Fruit fly (Drosophila melanogaster) whole organism, adult: ENCODE measurements around the gene TrxT.

Experiments
- CG11617 ChIP-seq: fragments of 200-800 bp; sonication (Bioruptor generic); optimal IDR thresholded peaks from 2 replicates; lab custom pipeline; 2017; ENCODE audit warnings: mild to moderate bottlenecking, missing biosample characterization, missing genetic modification reagents, missing genetic modification characterization
- CG12768 ChIP-seq: fragments of 200-800 bp; sonication (Bioruptor generic); optimal IDR thresholded peaks from 2 replicates; lab custom pipeline; 2017; ENCODE audit warnings: missing biosample characterization, missing genetic modification characterization, mild to moderate bottlenecking, moderate library complexity, missing genetic modification reagents
- CG14711 ChIP-seq: fragments of 200-800 bp; sonication (Bioruptor generic); optimal IDR thresholded peaks from 2 replicates; lab custom pipeline; 2018; ENCODE audit warnings: missing biosample characterization, mild to moderate bottlenecking, missing genetic modification characterization, moderate library complexity
- CG1620 ChIP-seq: fragments of 200-800 bp; sonication (Bioruptor generic); optimal IDR thresholded peaks from 2 replicates; lab custom pipeline; 2016; ENCODE audit warnings: missing biosample characterization, missing genetic modification characterization
- CG33017 ChIP-seq: fragments of 200-800 bp; sonication (Bioruptor generic); optimal IDR thresholded peaks from 2 replicates; lab custom pipeline; 2018; ENCODE audit warnings: missing biosample characterization, mild to moderate bottlenecking, missing genetic modification characterization, moderate library complexity
- CG5204 ChIP-seq: fragments of 200-800 bp; sonication (Bioruptor generic); optimal IDR thresholded peaks from 2 replicates; lab custom pipeline; 2016; ENCODE audit warnings: missing biosample characterization, missing genetic modification characterization
- CG7045 ChIP-seq: fragments of 200-800 bp; sonication (Bioruptor generic); optimal IDR thresholded peaks from 2 replicates; lab custom pipeline; 2017; ENCODE audit warnings: missing biosample characterization, mild to moderate bottlenecking, missing genetic modification characterization
- CG7101 ChIP-seq: fragments of 200-800 bp; sonication (Bioruptor generic); optimal IDR thresholded peaks from 2 replicates; lab custom pipeline; 2018; ENCODE audit warnings: missing biosample characterization, mild to moderate bottlenecking, missing genetic modification characterization, moderate library complexity
- Clk ChIP-seq: fragments of 200-800 bp; sonication (Bioruptor generic); optimal IDR thresholded peaks from 2 replicates; lab custom pipeline; 2017; ENCODE audit warnings: missing biosample characterization, missing genetic modification characterization
- Crg-1 ChIP-seq: fragments of 200-800 bp; sonication (Bioruptor generic); optimal IDR thresholded peaks from 2 replicates; lab custom pipeline; 2016; ENCODE audit warnings: missing biosample characterization, missing genetic modification characterization
- Hr96 ChIP-seq: fragments of 200-800 bp; sonication (Bioruptor generic); optimal IDR thresholded peaks from 2 replicates; lab custom pipeline; 2016; ENCODE audit warnings: missing biosample characterization, missing genetic modification characterization
- Mnt ChIP-seq: fragments of 200-800 bp; sonication (Bioruptor generic); optimal IDR thresholded peaks from 2 replicates; lab custom pipeline; 2016; ENCODE audit warnings: missing biosample characterization, mild to moderate bottlenecking, missing genetic modification characterization
- bab1 ChIP-seq: fragments of 200-800 bp; sonication (Bioruptor generic); optimal IDR thresholded peaks from 3 replicates; lab custom pipeline; 2019; ENCODE audit warnings: missing biosample characterization, mild to moderate bottlenecking, missing genetic modification characterization, moderate library complexity
- cic ChIP-seq: fragments of 200-800 bp; sonication (Bioruptor generic); optimal IDR thresholded peaks from 2 replicates; lab custom pipeline; 2017; ENCODE audit warnings: missing biosample characterization, mild to moderate bottlenecking, missing genetic modification characterization, moderate library complexity
- cnc ChIP-seq, 2 experiments: fragments of >200 bp; optimal IDR thresholded peaks; 2 replicates each; lab custom pipeline; 2017
- kay ChIP-seq: fragments of 200-800 bp; sonication (Bioruptor generic); peaks from one replicate; lab custom pipeline; 2016; ENCODE audit warnings: missing biosample characterization, missing genetic modification characterization, borderline replicate concordance
- ovo ChIP-seq: fragments of 200-800 bp; sonication (Bioruptor generic); optimal IDR thresholded peaks from 2 replicates; lab custom pipeline; 2016; ENCODE audit warnings: missing biosample characterization, missing genetic modification characterization
- pad ChIP-seq: fragments of 200-800 bp; sonication (Bioruptor generic); optimal IDR thresholded peaks from 3 replicates; lab custom pipeline; 2017; ENCODE audit warnings: missing biosample characterization, missing genetic modification characterization, mild to moderate bottlenecking, moderate library complexity, missing genetic modification reagents
- tj ChIP-seq: fragments of 200-800 bp; sonication (Bioruptor generic); optimal IDR thresholded peaks from 3 replicates; lab custom pipeline; 2017; ENCODE audit warnings: missing biosample characterization, mild to moderate bottlenecking, missing genetic modification characterization, moderate library complexity
- toe ChIP-seq: fragments of 200-800 bp; sonication (Bioruptor generic); optimal IDR thresholded peaks from 2 replicates; lab custom pipeline; 2016; ENCODE audit warnings: missing biosample characterization, missing genetic modification characterization

TrxT gene

DNA sequence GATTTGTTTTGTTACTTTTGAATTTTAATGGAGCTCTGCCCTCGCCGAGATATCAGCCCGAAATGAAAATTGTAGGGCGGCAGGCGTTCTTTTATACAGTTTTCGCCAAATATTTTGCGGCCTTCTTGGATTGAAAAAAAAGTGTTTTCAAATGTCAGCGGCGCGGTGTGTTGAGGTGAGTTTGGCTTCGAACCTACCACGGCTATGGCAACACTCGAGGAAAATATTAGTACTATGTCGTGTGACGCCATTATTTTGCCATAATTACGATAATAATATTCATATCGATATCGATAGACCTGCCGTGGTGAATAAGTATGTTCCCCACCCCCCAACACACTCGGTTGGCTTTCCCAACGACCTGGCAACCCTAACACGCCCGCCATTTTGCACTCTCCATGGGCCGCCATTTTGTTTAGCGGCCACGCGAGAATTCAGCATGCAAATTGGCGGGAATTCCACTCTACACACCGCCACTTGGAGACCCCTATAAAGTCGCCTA is at the start of gene TrxT, which contains the start of gene dhd:
Gene TrxT, minus strand, starts transcription at position 51 of the 502 bp plus-strand sequence.
Gene dhd, plus strand, starts transcription at position 334 of the 502 bp plus-strand sequence.
- TF ChIP-seq CG5204 (GFP tag; lab: Kevin White, UChicago) = no peak
- TF ChIP-seq cic (GFP tag; lab: Kevin White, UChicago) = no peak
- TF ChIP-seq pad (GFP tag; lab: Kevin White, UChicago) = peak; percentile 81
- TF ChIP-seq CG7101 (tag; lab: Kevin White, UChicago) = peak; percentile 43
- no peak for TF ChIP-seq Clk
- TF ChIP-seq CG1620 (GFP tag; lab: Kevin White, UChicago) = peak; percentile 2
- TF ChIP-seq ovo (GFP tag; lab: Kevin White, UChicago) = peak; percentile 38
- TF ChIP-seq Mnt (GFP tag; lab: Kevin White, UChicago) = peak; percentile 44
- peak; percentile 85 for TF ChIP-seq CG14711 (tag; lab: Kevin White, UChicago)
- TF ChIP-seq bab1 (GFP tag; lab: Kevin White, UChicago) = peak; percentile 9

DNA sequence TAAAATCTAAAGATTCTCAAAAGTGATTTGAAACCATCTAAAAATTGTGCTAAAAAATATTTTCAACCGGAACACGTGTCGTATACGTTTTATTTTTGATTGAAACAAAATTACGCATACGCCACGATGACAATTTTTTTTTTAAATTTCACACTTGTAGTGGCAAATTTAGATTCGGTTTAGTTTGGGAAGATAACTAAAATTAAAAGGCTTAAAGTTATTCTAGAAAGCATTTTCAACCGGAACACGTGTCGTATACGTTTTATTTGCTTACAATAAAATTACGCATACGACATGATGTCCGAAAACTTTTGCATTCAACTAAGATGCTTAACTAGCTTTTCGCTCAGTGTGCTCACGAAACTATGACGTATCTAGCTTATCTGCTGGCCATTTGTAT is 47.1 kb upstream of the TrxT start:
- TF ChIP-seq CG7045 (GFP tag; lab: Kevin White, UChicago) = no peak
- TF ChIP-seq Hr96 = no peak
- TF ChIP-seq cnc (optimal IDR thresholded peaks at IDR 0.05; lab: Kevin White, UChicago) = no peak
- no peak for TF ChIP-seq bab1 (GFP tag; lab: Kevin White, UChicago)
- no peak for TF ChIP-seq Crg-1 (GFP tag; lab: Kevin White, UChicago)
- no peak for TF ChIP-seq kay (GFP tag; lab: Kevin White, UChicago)
- no peak for TF ChIP-seq ovo (GFP tag; lab: Kevin White, UChicago)
- TF ChIP-seq CG1620 (GFP tag; lab: Kevin White, UChicago) = no peak
- TF ChIP-seq toe (GFP tag; lab: Kevin White, UChicago) = no peak
- TF ChIP-seq Mnt (GFP tag; lab: Kevin White, UChicago) = no peak
- TF ChIP-seq cic (GFP tag; lab: Kevin White, UChicago) = no peak

DNA sequence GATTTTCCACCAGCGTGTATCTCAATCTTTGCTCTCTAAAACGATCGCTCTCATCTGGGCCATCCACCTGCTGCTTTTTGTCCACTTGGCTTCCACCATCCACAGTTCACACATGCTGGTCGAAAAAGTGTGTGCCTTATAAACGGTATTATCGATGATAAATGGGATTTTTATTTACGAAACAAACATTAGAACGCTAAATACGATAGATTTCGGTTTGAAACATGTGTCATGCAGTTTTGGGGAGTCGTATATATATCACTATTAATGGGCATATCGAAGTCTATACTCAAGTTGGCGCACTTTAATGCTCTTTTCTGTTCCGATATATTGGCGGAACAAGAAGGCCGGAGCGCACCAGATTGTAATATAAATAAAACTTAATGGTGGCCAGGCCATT is 45.3 kb upstream of the TrxT start:
- no peak for TF ChIP-seq CG5204 (GFP tag; lab: Kevin White, UChicago)
- no peak for TF ChIP-seq pad (GFP tag; lab: Kevin White, UChicago)

DNA sequence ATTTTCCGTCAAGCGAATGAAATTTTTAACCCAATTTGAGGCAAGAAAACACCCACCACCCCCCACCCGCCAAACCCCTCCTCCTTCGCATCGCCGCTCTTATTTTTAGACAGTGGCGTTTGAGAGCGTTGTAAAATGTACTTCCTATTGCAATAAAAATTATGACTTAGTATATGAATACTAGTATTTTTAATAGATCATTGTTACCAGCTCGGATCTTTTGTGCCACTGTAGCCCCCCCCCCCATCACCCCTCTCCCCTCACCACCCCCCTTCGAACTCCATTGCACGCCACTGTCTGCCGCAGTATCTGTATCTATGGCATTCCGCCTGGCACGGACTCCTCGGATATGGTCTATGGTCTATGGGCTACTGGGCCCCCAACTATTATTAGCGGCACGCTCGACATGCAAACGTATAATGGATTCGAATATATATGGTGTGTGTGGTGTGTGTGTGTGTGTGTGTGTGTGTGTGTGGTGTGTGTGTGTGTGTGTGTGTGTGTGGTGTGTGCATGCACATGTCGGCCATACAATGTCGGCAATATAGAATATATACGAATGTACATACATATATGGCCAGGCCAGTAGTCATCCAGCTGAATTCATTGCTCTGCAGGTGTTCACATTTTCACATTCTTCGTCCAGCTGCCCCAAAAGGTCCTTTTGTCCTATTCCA is 38.3 kb upstream of the TrxT start:
- TF ChIP-seq CG14711 (tag; lab: Kevin White, UChicago) = no peak
- no peak for TF ChIP-seq Hr96
- no peak for TF ChIP-seq CG7045 (GFP tag; lab: Kevin White, UChicago)
- TF ChIP-seq tj = no peak
- no peak for TF ChIP-seq CG5204 (GFP tag; lab: Kevin White, UChicago)
- no peak for TF ChIP-seq ovo (GFP tag; lab: Kevin White, UChicago)
- no peak for TF ChIP-seq cic (GFP tag; lab: Kevin White, UChicago)
- TF ChIP-seq CG33017 (tag; lab: Kevin White, UChicago) = no peak
- TF ChIP-seq toe (GFP tag; lab: Kevin White, UChicago) = no peak
- no peak for TF ChIP-seq Crg-1 (GFP tag; lab: Kevin White, UChicago)
- TF ChIP-seq CG12768 (GFP tag; lab: Kevin White, UChicago) = no peak
- no peak for TF ChIP-seq CG11617
- TF ChIP-seq bab1 (GFP tag; lab: Kevin White, UChicago) = no peak
- no peak for TF ChIP-seq Clk
- TF ChIP-seq CG1620 (GFP tag; lab: Kevin White, UChicago) = no peak
- no peak for TF ChIP-seq CG7101 (tag; lab: Kevin White, UChicago)
- no peak for TF ChIP-seq kay (GFP tag; lab: Kevin White, UChicago)
- no peak for TF ChIP-seq cnc (optimal IDR thresholded peaks at IDR 0.05; lab: Kevin White, UChicago)
- TF ChIP-seq pad (GFP tag; lab: Kevin White, UChicago) = no peak

DNA sequence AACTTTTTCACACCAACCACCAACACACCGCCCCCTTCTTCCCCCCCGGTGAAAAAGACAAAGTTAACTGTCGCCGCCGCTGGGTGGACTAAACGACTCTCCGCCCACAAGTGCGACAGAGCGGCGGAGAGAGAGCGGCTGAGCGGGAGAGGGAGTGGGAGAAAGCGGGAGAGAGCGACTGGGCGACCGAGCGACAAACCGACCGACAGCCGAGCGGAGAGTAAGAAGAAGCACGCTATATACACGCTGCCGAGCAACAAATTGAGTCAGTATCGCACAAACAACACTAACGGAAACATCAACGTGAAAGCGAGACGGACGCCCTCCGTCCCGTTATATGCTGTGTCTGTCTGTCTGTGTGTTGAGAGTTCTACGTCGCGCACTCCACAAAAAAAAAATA is 28.3 kb upstream of the TrxT start, which contains the start of gene SK:
Gene SK, plus strand, starts transcription at position 267 of the 400 bp plus-strand sequence.
- no peak for TF ChIP-seq kay (GFP tag; lab: Kevin White, UChicago)
- no peak for TF ChIP-seq CG1620 (GFP tag; lab: Kevin White, UChicago)
- no peak for TF ChIP-seq pad (GFP tag; lab: Kevin White, UChicago)
- no peak for TF ChIP-seq tj
- TF ChIP-seq bab1 (GFP tag; lab: Kevin White, UChicago) = no peak
- TF ChIP-seq Mnt (GFP tag; lab: Kevin White, UChicago) = no peak
- TF ChIP-seq toe (GFP tag; lab: Kevin White, UChicago) = no peak
- no peak for TF ChIP-seq CG7045 (GFP tag; lab: Kevin White, UChicago)
- TF ChIP-seq cnc (optimal IDR thresholded peaks at IDR 0.05; lab: Kevin White, UChicago) = no peak
- no peak for TF ChIP-seq cic (GFP tag; lab: Kevin White, UChicago)
- TF ChIP-seq Clk = no peak
- TF ChIP-seq Hr96 = no peak
- TF ChIP-seq CG5204 (GFP tag; lab: Kevin White, UChicago) = no peak
- no peak for TF ChIP-seq CG12768 (GFP tag; lab: Kevin White, UChicago)
- no peak for TF ChIP-seq Crg-1 (GFP tag; lab: Kevin White, UChicago)
- TF ChIP-seq ovo (GFP tag; lab: Kevin White, UChicago) = no peak
- no peak for TF ChIP-seq CG7101 (tag; lab: Kevin White, UChicago)

DNA sequence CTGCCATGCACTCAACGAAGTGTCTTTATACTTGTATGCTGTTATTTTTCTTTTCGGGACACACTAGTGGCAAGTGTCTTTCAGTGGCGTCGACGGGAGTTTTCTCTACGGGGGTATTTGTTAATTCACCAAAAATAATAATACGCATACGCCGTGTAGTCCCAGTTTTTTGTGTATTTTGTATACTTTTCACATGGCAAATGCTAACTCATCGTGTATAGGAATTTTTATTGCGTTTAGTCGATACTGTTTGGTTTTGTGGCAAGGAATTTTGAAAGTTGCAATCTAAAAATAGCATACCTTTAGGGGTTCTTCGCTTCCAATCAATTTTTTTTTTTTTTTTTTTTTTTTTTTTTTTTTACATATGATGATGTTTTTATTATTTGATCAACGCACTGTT is 26.7 kb upstream of the TrxT start:
- TF ChIP-seq CG33017 (tag; lab: Kevin White, UChicago) = no peak
- no peak for TF ChIP-seq pad (GFP tag; lab: Kevin White, UChicago)
- no peak for TF ChIP-seq CG1620 (GFP tag; lab: Kevin White, UChicago)
- TF ChIP-seq ovo (GFP tag; lab: Kevin White, UChicago) = no peak
- TF ChIP-seq bab1 (GFP tag; lab: Kevin White, UChicago) = no peak
- no peak for TF ChIP-seq CG11617
- TF ChIP-seq CG7045 (GFP tag; lab: Kevin White, UChicago) = no peak
- no peak for TF ChIP-seq CG12768 (GFP tag; lab: Kevin White, UChicago)
- TF ChIP-seq Mnt (GFP tag; lab: Kevin White, UChicago) = no peak
- no peak for TF ChIP-seq Crg-1 (GFP tag; lab: Kevin White, UChicago)
- TF ChIP-seq CG5204 (GFP tag; lab: Kevin White, UChicago) = no peak
- no peak for TF ChIP-seq kay (GFP tag; lab: Kevin White, UChicago)
- TF ChIP-seq cnc (optimal IDR thresholded peaks at IDR 0.05; lab: Kevin White, UChicago) = no peak
- TF ChIP-seq tj = no peak
- TF ChIP-seq Hr96 = no peak
- no peak for TF ChIP-seq Clk
- TF ChIP-seq CG7101 (tag; lab: Kevin White, UChicago) = no peak
